Worm (Caenorhabditis elegans) whole organism, mixed stage, embryonic: Measurements from ENCODE around the gene gst-24.
A peak's percentile ranks its signal among the peaks of the same experiment; 100 is the strongest.

Experiments used
- M03D4.4 ChIP-seq: sonication (generic microtip); optimal IDR thresholded peaks from 2 replicates; lab custom pipeline; 2017; ENCODE audit warnings: mild to moderate bottlenecking, missing genetic modification characterization, missing compliant biosample characterization
- bed-3 ChIP-seq: fragments of 200-800 bp; sonication (Bioruptor generic); optimal IDR thresholded peaks from 3 replicates; lab custom pipeline; 2018; ENCODE audit warnings: mild to moderate bottlenecking, missing genetic modification characterization, moderate library complexity, missing compliant biosample characterization
- blmp-1 ChIP-seq: fragments of 150-350 bp; optimal IDR thresholded peaks from 2 replicates; lab custom pipeline; 2014; ENCODE audit warnings: missing biosample characterization, missing genetic modification characterization
- ceh-39 ChIP-seq: fragments of 150-350 bp; optimal IDR thresholded peaks from 2 replicates; lab custom pipeline; 2014; ENCODE audit warnings: missing biosample characterization, missing genetic modification characterization
- ceh-43 ChIP-seq: fragments of 200-800 bp; sonication (Bioruptor generic); optimal IDR thresholded peaks from 2 replicates; lab custom pipeline; 2018; ENCODE audit warnings: mild to moderate bottlenecking, missing genetic modification characterization, moderate library complexity, missing compliant biosample characterization
- ceh-83 ChIP-seq: fragments of 200-800 bp; sonication (Bioruptor generic); optimal IDR thresholded peaks from 2 replicates; lab custom pipeline; 2018; ENCODE audit warnings: mild to moderate bottlenecking, missing genetic modification characterization, missing compliant biosample characterization
- ces-1 ChIP-seq: fragments of 150-350 bp; optimal IDR thresholded peaks from 2 replicates; lab custom pipeline; 2014; ENCODE audit warnings: missing biosample characterization, missing genetic modification reagents, missing genetic modification characterization
- cnd-1 ChIP-seq: fragments of 200-800 bp; sonication (Bioruptor generic); optimal IDR thresholded peaks from 2 replicates; lab custom pipeline; 2018; ENCODE audit warnings: mild to moderate bottlenecking, missing genetic modification characterization, missing compliant biosample characterization
- drap-1 ChIP-seq: fragments of 200-800 bp; sonication (Bioruptor generic); optimal IDR thresholded peaks from 3 replicates; lab custom pipeline; 2018; ENCODE audit warnings: mild to moderate bottlenecking, missing genetic modification characterization, missing compliant biosample characterization
- elt-1 ChIP-seq: sonication (generic microtip); optimal IDR thresholded peaks from 2 replicates; lab custom pipeline; 2017; ENCODE audit warnings: missing genetic modification characterization, mild to moderate bottlenecking, missing compliant biosample characterization, antibody characterized with exemption, moderate library complexity, borderline replicate concordance; ENCODE audit not compliant: insufficient read depth
- elt-3 ChIP-seq: fragments of 150-350 bp; optimal IDR thresholded peaks from 2 replicates; lab custom pipeline; 2014; ENCODE audit warnings: missing biosample characterization, missing genetic modification characterization
- flh-1 ChIP-seq: fragments of 200-800 bp; sonication (Bioruptor generic); optimal IDR thresholded peaks from 2 replicates; lab custom pipeline; 2018; ENCODE audit warnings: mild to moderate bottlenecking, missing genetic modification characterization, moderate library complexity, missing compliant biosample characterization
- ham-2 ChIP-seq: fragments of 200-800 bp; sonication (Bioruptor generic); optimal IDR thresholded peaks from 2 replicates; lab custom pipeline; 2018; ENCODE audit warnings: mild to moderate bottlenecking, missing genetic modification characterization, missing compliant biosample characterization
- hlh-1 ChIP-seq: fragments of 150-350 bp; optimal IDR thresholded peaks from 2 replicates; lab custom pipeline; 2014; ENCODE audit warnings: missing biosample characterization, missing genetic modification reagents, missing genetic modification characterization
- lin-13 ChIP-seq: fragments of 150-350 bp; optimal IDR thresholded peaks from 2 replicates; lab custom pipeline; 2014; ENCODE audit warnings: missing biosample characterization, missing genetic modification characterization
- lin-32 ChIP-seq: fragments of 200-800 bp; sonication (Bioruptor generic); optimal IDR thresholded peaks from 2 replicates; lab custom pipeline; 2018; ENCODE audit warnings: mild to moderate bottlenecking, missing genetic modification characterization, missing compliant biosample characterization
- lsy-2 ChIP-seq: fragments of 150-350 bp; optimal IDR thresholded peaks from 2 replicates; lab custom pipeline; 2014; ENCODE audit warnings: missing biosample characterization, missing genetic modification characterization
- mab-5 ChIP-seq: fragments of 150-350 bp; optimal IDR thresholded peaks from 2 replicates; lab custom pipeline; 2014; ENCODE audit warnings: missing biosample characterization, missing genetic modification characterization
- mep-1 ChIP-seq: fragments of 150-350 bp; optimal IDR thresholded peaks from 2 replicates; lab custom pipeline; 2017; ENCODE audit warnings: missing biosample characterization, missing genetic modification reagents, missing genetic modification characterization, inconsistent platforms
- mls-2 ChIP-seq: sonication (generic microtip); optimal IDR thresholded peaks from 2 replicates; lab custom pipeline; 2016; ENCODE audit warnings: mild to moderate bottlenecking, missing genetic modification characterization, moderate library complexity, missing compliant biosample characterization
- nhr-12 ChIP-seq: fragments of 150-350 bp; optimal IDR thresholded peaks from 2 replicates; lab custom pipeline; 2014; ENCODE audit warnings: missing biosample characterization, missing genetic modification characterization
- nhr-237 ChIP-seq: fragments of 150-350 bp; optimal IDR thresholded peaks from 2 replicates; lab custom pipeline; 2014; ENCODE audit warnings: missing biosample characterization, missing genetic modification characterization
- nhr-28 ChIP-seq: fragments of 150-350 bp; optimal IDR thresholded peaks from 2 replicates; lab custom pipeline; 2014; ENCODE audit warnings: missing biosample characterization, missing genetic modification characterization
- nhr-76 ChIP-seq: sonication (generic microtip); optimal IDR thresholded peaks from 2 replicates; lab custom pipeline; 2017; ENCODE audit warnings: missing biosample characterization, missing genetic modification characterization
- pha-4 ChIP-seq: fragments of 150-350 bp; optimal IDR thresholded peaks from 2 replicates; lab custom pipeline; 2018; ENCODE audit warnings: missing biosample characterization, missing genetic modification reagents, missing genetic modification characterization
- sem-2 ChIP-seq: fragments of 200-800 bp; sonication (Bioruptor generic); optimal IDR thresholded peaks from 2 replicates; lab custom pipeline; 2018; ENCODE audit warnings: mild to moderate bottlenecking, missing genetic modification characterization, missing compliant biosample characterization
- snpc-4 ChIP-seq: fragments of 150-350 bp; optimal IDR thresholded peaks from 2 replicates; lab custom pipeline; 2014; ENCODE audit warnings: missing biosample characterization, missing genetic modification characterization
- sptf-1 ChIP-seq: sonication (generic microtip); optimal IDR thresholded peaks from 2 replicates; lab custom pipeline; 2017; ENCODE audit warnings: mild to moderate bottlenecking, missing genetic modification characterization, moderate library complexity, missing compliant biosample characterization
- unc-120 ChIP-seq: sonication (generic microtip); optimal IDR thresholded peaks from 2 replicates; lab custom pipeline; 2017; ENCODE audit warnings: missing genetic modification characterization, missing compliant biosample characterization; ENCODE audit not compliant: poor library complexity, severe bottlenecking
- unc-62 ChIP-seq: fragments of 150-350 bp; optimal IDR thresholded peaks from 2 replicates; lab custom pipeline; 2014; ENCODE audit warnings: missing biosample characterization, missing genetic modification reagents, missing genetic modification characterization
- zip-8 ChIP-seq: fragments of 150-350 bp; optimal IDR thresholded peaks from 2 replicates; lab custom pipeline; 2014; ENCODE audit warnings: missing biosample characterization, missing genetic modification characterization
- ztf-11 ChIP-seq: fragments of 150-350 bp; optimal IDR thresholded peaks from 2 replicates; lab custom pipeline; 2014; ENCODE audit warnings: missing biosample characterization, missing genetic modification characterization

gst-24 gene

ce11 chrII:13614516-13614915, 3.4 kb upstream of the gst-24 start:
- no peak for TF ChIP-seq snpc-4
- TF ChIP-seq lin-13 (tag; lab: Kevin White, UChicago): no peak
- no peak for TF ChIP-seq nhr-76
- TF ChIP-seq pha-4 (tag; lab: Kevin White, UChicago): no peak
- TF ChIP-seq ceh-39 (tag; lab: Kevin White, UChicago): no peak
- no peak for TF ChIP-seq sem-2 (GFP tag; lab: Kevin White, UChicago)
- no peak for TF ChIP-seq zip-8 (tag; lab: Kevin White, UChicago)
- TF ChIP-seq M03D4.4 (tag; lab: Kevin White, UChicago): no peak
- TF ChIP-seq, all 35 proteins: peak for 0

- TF ChIP-seq flh-1: no peak
- TF ChIP-seq ceh-39 (tag; lab: Kevin White, UChicago): no peak
- TF ChIP-seq snpc-4: no peak
- no peak for TF ChIP-seq lsy-2 (tag; lab: Kevin White, UChicago)
- TF ChIP-seq nhr-28: no peak
- TF ChIP-seq, all 35 proteins: peak for 0
Measured at ce11 chrII:13613096-13613495, 1.9 kb upstream of the gst-24 start, which contains the start of gene gst-15. TSS of gene gst-15 (minus strand) at chrII:13613196.

ce11 chrII:13609655-13610054, 1.5 kb downstream of the gst-24 start, which contains the start of gene gst-20:
TSS of gene gst-20 (minus strand) at chrII:13609824.
- TF ChIP-seq nhr-28: no peak
- TF ChIP-seq elt-1: peak; percentile 82

- TF ChIP-seq snpc-4 (no peak), nhr-12 (tag; lab: Kevin White, UChicago) (no peak), lin-32 (GFP tag; lab: Kevin White, UChicago) (no peak), hlh-1 (no peak)
Measured at ce11 chrII:13600904-13601303, 10.3 kb downstream of the gst-24 start, which contains the start of gene csp-1. TSS of gene csp-1 (plus strand) at chrII:13601204.

ce11 chrII:13596505-13596977, 14.6 kb downstream of the gst-24 start, which contains the start of the genes fbxc-23 and csc-1:
TSS of gene fbxc-23 (minus strand) at chrII:13596555.
TSS of gene csc-1 (plus strand) at chrII:13596955.
- TF ChIP-seq nhr-76 (no peak), nhr-28 (no peak), snpc-4 (no peak), elt-3 (no peak), ces-1 (GFP tag; lab: Kevin White, UChicago) (peak; percentile 71), sptf-1 (tag; lab: Kevin White, UChicago) (no peak), ceh-43 (no peak), nhr-237 (tag; lab: Kevin White, UChicago) (peak; percentile 11), lsy-2 (tag; lab: Kevin White, UChicago) (peak; percentile 96), unc-62 (no peak), mep-1 (tag; lab: Kevin White, UChicago) (peak; percentile 40), lin-13 (tag; lab: Kevin White, UChicago) (peak; percentile 25), sem-2 (GFP tag; lab: Kevin White, UChicago) (no peak), ztf-11 (no peak), mab-5 (tag; lab: Kevin White, UChicago) (no peak), blmp-1 (tag; lab: Kevin White, UChicago) (no peak)
- TF ChIP-seq, all 35 proteins: peak for 5

ce11 chrII:13595279-13595678, 15.9 kb downstream of the gst-24 start:
- no peak for TF ChIP-seq mep-1 (tag; lab: Kevin White, UChicago)
- no peak for TF ChIP-seq ceh-83 (GFP tag; lab: Kevin White, UChicago)
- TF ChIP-seq unc-62: no peak
- no peak for TF ChIP-seq unc-120 (tag; lab: Kevin White, UChicago)
- TF ChIP-seq nhr-237 (tag; lab: Kevin White, UChicago): no peak
- TF ChIP-seq lin-13 (tag; lab: Kevin White, UChicago): no peak
- TF ChIP-seq bed-3 (GFP tag; lab: Kevin White, UChicago): no peak
- TF ChIP-seq M03D4.4 (tag; lab: Kevin White, UChicago): no peak
- no peak for TF ChIP-seq ces-1 (GFP tag; lab: Kevin White, UChicago)
- TF ChIP-seq zip-8 (tag; lab: Kevin White, UChicago): no peak
- TF ChIP-seq mls-2: no peak
- no peak for TF ChIP-seq nhr-76
- TF ChIP-seq hlh-1: no peak
- no peak for TF ChIP-seq cnd-1 (tag; lab: Kevin White, UChicago)
- TF ChIP-seq nhr-28: no peak
- TF ChIP-seq drap-1 (GFP tag; lab: Kevin White, UChicago): no peak
- TF ChIP-seq mab-5 (tag; lab: Kevin White, UChicago): no peak
- TF ChIP-seq ham-2: no peak
- no peak for TF ChIP-seq snpc-4
- no peak for TF ChIP-seq sptf-1 (tag; lab: Kevin White, UChicago)
- TF ChIP-seq, all 35 proteins: peak for 0
